Fruit fly (Drosophila melanogaster) whole organism, embryonic: ENCODE results near the gene CG7556.
A peak's percentile ranks its signal among the peaks of the same experiment; 100 is the strongest.

Experiments
- Aef1 ChIP-seq: fragments of 200-800 bp; sonication (Bioruptor generic); IDR thresholded peaks from 3 replicates; pipeline ENCODE4 v1.3.6; 2022; ENCODE audit warnings: missing biosample characterization, missing genetic modification characterization
- Blimp-1 ChIP-seq: fragments of 200-800 bp; sonication (Bioruptor generic); optimal IDR thresholded peaks from 3 replicates; lab custom pipeline; 2018; ENCODE audit warnings: missing biosample characterization, missing genetic modification characterization, mild to moderate bottlenecking, moderate library complexity, missing genetic modification reagents
- CG10147 ChIP-seq: fragments of 200-800 bp; sonication (Bioruptor generic); optimal IDR thresholded peaks from 2 replicates; lab custom pipeline; 2019; ENCODE audit warnings: missing biosample characterization, mild to moderate bottlenecking, missing genetic modification characterization, moderate library complexity
- CG10462 ChIP-seq: fragments of 200-800 bp; sonication (Bioruptor generic); optimal IDR thresholded peaks from 2 replicates; lab custom pipeline; 2016; ENCODE audit warnings: missing biosample characterization, missing genetic modification characterization
- CG11456 ChIP-seq: fragments of 200-800 bp; sonication (Bioruptor generic); IDR thresholded peaks from 3 replicates; pipeline ENCODE4 v1.3.6; 2022; ENCODE audit warnings: missing biosample characterization, missing genetic modification characterization
- CG14710 ChIP-seq: fragments of 200-800 bp; sonication (Bioruptor generic); optimal IDR thresholded peaks from 3 replicates; lab custom pipeline; 2019; ENCODE audit warnings: missing biosample characterization, mild to moderate bottlenecking, missing genetic modification characterization, moderate library complexity
- CG15479 ChIP-seq: fragments of 200-800 bp; sonication (Bioruptor generic); optimal IDR thresholded peaks from 3 replicates; lab custom pipeline; 2019; ENCODE audit warnings: missing biosample characterization, mild to moderate bottlenecking, missing genetic modification characterization, moderate library complexity
- CG16779 ChIP-seq: fragments of 200-800 bp; sonication (Bioruptor generic); IDR thresholded peaks from 2 replicates; pipeline ENCODE4 v1.3.6; 2022; ENCODE audit warnings: missing biosample characterization, missing genetic modification characterization
- CG17385 ChIP-seq: fragments of 200-800 bp; sonication (Bioruptor generic); optimal IDR thresholded peaks from 3 replicates; lab custom pipeline; 2018; ENCODE audit warnings: missing biosample characterization, mild to moderate bottlenecking, missing genetic modification characterization
- CG3065 ChIP-seq: fragments of 200-800 bp; sonication (Bioruptor generic); optimal IDR thresholded peaks from 2 replicates; lab custom pipeline; 2016; ENCODE audit warnings: missing biosample characterization, missing genetic modification characterization
- CG31224 ChIP-seq: fragments of 200-800 bp; sonication (Bioruptor generic); IDR thresholded peaks from 2 replicates; pipeline ENCODE4 v1.3.6; 2022; ENCODE audit warnings: missing biosample characterization, missing genetic modification characterization
- CG31388 ChIP-seq: fragments of 200-800 bp; sonication (Bioruptor generic); optimal IDR thresholded peaks from 2 replicates; lab custom pipeline; 2016; ENCODE audit warnings: missing biosample characterization, missing genetic modification characterization
- CG3838 ChIP-seq: fragments of 200-800 bp; sonication (Bioruptor generic); optimal IDR thresholded peaks from 3 replicates; lab custom pipeline; 2016; ENCODE audit warnings: missing biosample characterization, missing genetic modification characterization
- CG4730 ChIP-seq: fragments of 200-800 bp; sonication (Bioruptor generic); IDR thresholded peaks from 2 replicates; pipeline ENCODE4 v1.3.6; 2022; ENCODE audit warnings: missing biosample characterization, missing genetic modification characterization
- CG5245 ChIP-seq: fragments of 200-800 bp; sonication (Bioruptor generic); optimal IDR thresholded peaks from 3 replicates; lab custom pipeline; 2016; ENCODE audit warnings: missing biosample characterization, missing genetic modification characterization
- CG6272 ChIP-seq: fragments of 200-800 bp; sonication (Bioruptor generic); IDR thresholded peaks from 2 replicates; pipeline ENCODE4 v1.3.6; 2022; ENCODE audit warnings: missing biosample characterization, missing genetic modification characterization
- CG7963 ChIP-seq: fragments of 200-800 bp; sonication (Bioruptor generic); IDR thresholded peaks from 3 replicates; pipeline ENCODE4 v1.3.6; 2022; ENCODE audit warnings: missing biosample characterization, missing genetic modification characterization; ENCODE audit not compliant: partially characterized antibody
- CG9437 ChIP-seq: fragments of 200-800 bp; sonication (Bioruptor generic); optimal IDR thresholded peaks from 2 replicates; lab custom pipeline; 2018; ENCODE audit warnings: missing biosample characterization, mild to moderate bottlenecking, missing genetic modification characterization
- CG9609 ChIP-seq: fragments of 200-800 bp; sonication (Bioruptor generic); optimal IDR thresholded peaks from 3 replicates; lab custom pipeline; 2016; ENCODE audit warnings: missing biosample characterization, missing genetic modification characterization
- Deaf1 ChIP-seq: fragments of 200-800 bp; optimal IDR thresholded peaks from 3 replicates; lab custom pipeline; 2019; ENCODE audit warnings: missing biosample characterization, mild to moderate bottlenecking, missing genetic modification characterization, moderate library complexity
- Dll ChIP-seq: fragments of 200-800 bp; sonication (Bioruptor generic); IDR thresholded peaks from 4 replicates; pipeline ENCODE4 v1.3.6; 2022; ENCODE audit warnings: missing biosample characterization, missing genetic modification characterization; ENCODE audit not compliant: partially characterized antibody
- Fer3 ChIP-seq: fragments of 200-800 bp; sonication (Bioruptor generic); optimal IDR thresholded peaks from 2 replicates; lab custom pipeline; 2018; ENCODE audit warnings: missing biosample characterization, mild to moderate bottlenecking, missing genetic modification characterization, moderate library complexity
- HLHmδ ChIP-seq: fragments of 200-800 bp; sonication (Bioruptor generic); optimal IDR thresholded peaks from 2 replicates; lab custom pipeline; 2018; ENCODE audit warnings: missing biosample characterization, mild to moderate bottlenecking, missing genetic modification characterization, moderate library complexity
- Hsf ChIP-seq: fragments of 200-800 bp; sonication (Bioruptor generic); optimal IDR thresholded peaks from 3 replicates; lab custom pipeline; 2016; ENCODE audit warnings: missing biosample characterization, missing genetic modification characterization
- Med ChIP-seq: fragments of 200-800 bp; sonication (Bioruptor generic); peaks from one replicate; lab custom pipeline; 2016; ENCODE audit warnings: missing biosample characterization, missing genetic modification characterization, mild to moderate bottlenecking, inconsistent platforms, moderate library complexity
- Nf-YA ChIP-seq: fragments of 200-800 bp; sonication (Bioruptor generic); IDR thresholded peaks from 2 replicates; pipeline ENCODE4 v1.3.6; 2022; ENCODE audit warnings: missing biosample characterization, missing genetic modification characterization
- Oaz ChIP-seq: fragments of 200-800 bp; sonication (Bioruptor generic); IDR thresholded peaks from 2 replicates; pipeline ENCODE4 v1.3.6; 2022; ENCODE audit warnings: missing biosample characterization, missing genetic modification characterization
- Poxn ChIP-seq: fragments of 200-800 bp; sonication (Bioruptor generic); IDR thresholded peaks from 2 replicates; pipeline ENCODE4 v1.3.6; 2022; ENCODE audit warnings: missing biosample characterization, missing genetic modification characterization
- Sin3A ChIP-seq: fragments of >200 bp; optimal IDR thresholded peaks from 2 replicates; lab custom pipeline; 2018
- Sry-δ ChIP-seq: fragments of 200-800 bp; sonication (Bioruptor generic); optimal IDR thresholded peaks from 2 replicates; lab custom pipeline; 2016; ENCODE audit warnings: missing biosample characterization, missing genetic modification characterization
- Trl ChIP-seq, 3 experiments: fragments of >200 bp in 2 of 3; fragments of 200-800 bp in 1 of 3; sonication (Bioruptor generic) in 1 of 3; optimal IDR thresholded peaks; 2 replicates in 1 of 3; 3 replicates in 2 of 3; lab custom pipeline; 2016 to 2017; ENCODE audit warnings: missing biosample characterization in 1 of 3, missing genetic modification characterization in 1 of 3
- Xbp1 ChIP-seq: fragments of 200-800 bp; sonication (Bioruptor generic); optimal IDR thresholded peaks from 3 replicates; lab custom pipeline; 2016; ENCODE audit warnings: missing biosample characterization, mild to moderate bottlenecking, missing genetic modification characterization
- Xrp1 ChIP-seq: fragments of 200-800 bp; sonication (Bioruptor generic); IDR thresholded peaks from 2 replicates; pipeline ENCODE4 v1.3.6; 2022; ENCODE audit warnings: missing biosample characterization, missing genetic modification characterization
- ara ChIP-seq: fragments of 200-800 bp; sonication (Bioruptor generic); IDR thresholded peaks from 2 replicates; pipeline ENCODE4 v1.3.6; 2022; ENCODE audit warnings: missing biosample characterization, missing genetic modification characterization
- bsh ChIP-seq, 2 experiments: fragments of 200-800 bp; sonication (Bioruptor generic); optimal IDR thresholded peaks; 2 replicates each; lab custom pipeline; 2017 to 2018; ENCODE audit warnings: mild to moderate bottlenecking in 2 of 2, missing biosample characterization in 2 of 2, missing genetic modification characterization in 2 of 2, moderate library complexity in 1 of 2
- btn ChIP-seq: fragments of 200-800 bp; sonication (Bioruptor generic); optimal IDR thresholded peaks from 2 replicates; lab custom pipeline; 2016; ENCODE audit warnings: missing biosample characterization, missing genetic modification characterization
- caup ChIP-seq: fragments of 200-800 bp; sonication (Bioruptor generic); optimal IDR thresholded peaks from 3 replicates; lab custom pipeline; 2017; ENCODE audit warnings: missing biosample characterization, mild to moderate bottlenecking, missing genetic modification characterization, moderate library complexity; ENCODE audit not compliant: severe bottlenecking
- chn ChIP-seq: fragments of 200-800 bp; sonication (Bioruptor generic); optimal IDR thresholded peaks from 2 replicates; lab custom pipeline; 2016; ENCODE audit warnings: missing biosample characterization, missing genetic modification characterization
- crc ChIP-seq: fragments of 200-800 bp; sonication (Bioruptor generic); optimal IDR thresholded peaks from 2 replicates; lab custom pipeline; 2016; ENCODE audit warnings: missing biosample characterization, missing genetic modification characterization
- da ChIP-seq: fragments of 200-800 bp; sonication (Bioruptor generic); optimal IDR thresholded peaks from 2 replicates; lab custom pipeline; 2016; ENCODE audit warnings: missing biosample characterization, missing genetic modification characterization
- esg ChIP-seq: fragments of 200-800 bp; sonication (Bioruptor generic); conservative IDR thresholded peaks from 2 replicates; pipeline ENCODE4 v1.3.6; 2022; ENCODE audit warnings: missing biosample characterization, missing genetic modification characterization
- fd102C ChIP-seq: fragments of 200-800 bp; sonication (Bioruptor generic); optimal IDR thresholded peaks from 2 replicates; lab custom pipeline; 2018; ENCODE audit warnings: missing biosample characterization, mild to moderate bottlenecking, missing genetic modification characterization, moderate library complexity
- grn ChIP-seq: fragments of 200-800 bp; sonication (Bioruptor generic); optimal IDR thresholded peaks from 3 replicates; lab custom pipeline; 2017; ENCODE audit warnings: missing biosample characterization, missing genetic modification characterization
- gsb-n ChIP-seq: fragments of 200-800 bp; sonication (Bioruptor generic); optimal IDR thresholded peaks from 3 replicates; lab custom pipeline; 2018; ENCODE audit warnings: missing biosample characterization, mild to moderate bottlenecking, missing genetic modification characterization
- kay ChIP-seq: fragments of 200-800 bp; sonication (Bioruptor generic); optimal IDR thresholded peaks from 2 replicates; lab custom pipeline; 2016; ENCODE audit warnings: missing biosample characterization, missing genetic modification characterization
- mam ChIP-seq: fragments of 200-800 bp; sonication (Bioruptor generic); optimal IDR thresholded peaks from 3 replicates; lab custom pipeline; 2016; ENCODE audit warnings: missing biosample characterization, missing genetic modification characterization
- nerfin-2 ChIP-seq: fragments of 200-800 bp; sonication (Bioruptor generic); IDR thresholded peaks from 2 replicates; pipeline ENCODE4 v1.3.6; 2022; ENCODE audit warnings: missing biosample characterization, missing genetic modification characterization; ENCODE audit not compliant: partially characterized antibody
- pfk ChIP-seq: fragments of 200-800 bp; sonication (Bioruptor generic); optimal IDR thresholded peaks from 2 replicates; lab custom pipeline; 2018; ENCODE audit warnings: missing biosample characterization, mild to moderate bottlenecking, missing genetic modification characterization, moderate library complexity
- slp2 ChIP-seq: fragments of 200-800 bp; sonication (Bioruptor generic); optimal IDR thresholded peaks from 2 replicates; lab custom pipeline; 2016; ENCODE audit warnings: missing biosample characterization, missing genetic modification characterization
- toy ChIP-seq: fragments of 200-800 bp; sonication (Bioruptor generic); IDR thresholded peaks from 2 replicates; pipeline ENCODE4 v1.3.6; 2022; ENCODE audit warnings: missing biosample characterization, missing genetic modification characterization
- vvl ChIP-seq: fragments of 200-800 bp; sonication (Bioruptor generic); IDR thresholded peaks from 2 replicates; pipeline ENCODE4 v1.3.6; 2022; ENCODE audit warnings: missing biosample characterization, missing genetic modification characterization
- zfh2 ChIP-seq: fragments of 200-800 bp; sonication (Bioruptor generic); optimal IDR thresholded peaks from 2 replicates; lab custom pipeline; 2016; ENCODE audit warnings: missing biosample characterization, missing genetic modification characterization

The CG7556 gene

DNA sequence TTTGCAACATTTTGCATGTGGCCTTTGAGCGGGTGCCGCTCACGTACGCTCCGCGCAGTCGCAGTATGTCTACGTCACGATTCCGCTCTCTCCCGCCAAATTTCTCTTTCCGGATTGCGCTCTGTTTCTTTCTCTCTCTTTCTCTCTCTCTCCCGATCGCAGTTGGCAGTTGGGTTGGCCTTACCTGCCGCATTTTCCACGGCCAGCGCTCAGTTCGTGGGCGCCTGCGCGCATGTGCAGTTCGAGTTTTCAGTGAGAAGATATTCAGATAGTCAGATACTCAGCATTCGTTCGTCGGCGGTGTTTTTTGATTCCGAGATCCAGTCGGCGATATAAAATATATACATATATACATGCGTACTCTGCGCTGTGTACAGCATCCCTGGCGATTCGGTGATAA, 40.8 kb upstream of the CG7556 start, which contains the start of gene CG7884 (continued):
- TF ChIP-seq CG3838 (no peak), CG31224 (GFP tag; lab: Robert Waterston, UW) (no peak), CG3065 (GFP tag; lab: Kevin White, UChicago) (no peak), Blimp-1 (GFP tag; lab: Kevin White, UChicago) (peak; percentile 14), Xrp1 (GFP tag; lab: Robert Waterston, UW) (0 out of 2 replicates have a peak, but pooled peaks have one; percentile 23), mam (GFP tag; lab: Kevin White, UChicago) (no peak), chn (GFP tag; lab: Kevin White, UChicago) (no peak), CG17385 (no peak), CG11456 (GFP tag; lab: Robert Waterston, UW) (no peak), CG15479 (GFP tag; lab: Kevin White, UChicago) (peak; percentile 96), pfk (no peak), CG9437 (GFP tag; lab: Kevin White, UChicago) (no peak), ara (GFP tag; lab: Robert Waterston, UW) (0 out of 2 replicates have a peak, but pooled peaks have one; percentile 14), gsb-n (tag; lab: Kevin White, UChicago) (no peak), Dll (GFP tag; lab: Robert Waterston, UW) (peak; percentile 43; the same call in 1 of the 4 replicates), Sin3A (lab: Kevin White, UChicago) (no peak), vvl (GFP tag; lab: Robert Waterston, UW) (peak; percentile 19; the same call in 1 of the 2 replicates), CG16779 (GFP tag; lab: Robert Waterston, UW) (no peak), fd102C (no peak), Fer3 (tag; lab: Kevin White, UChicago) (no peak), CG6272 (no peak), kay (no peak), CG5245 (GFP tag; lab: Kevin White, UChicago) (no peak), HLHmδ (GFP tag; lab: Kevin White, UChicago) (peak; percentile 27), slp2 (GFP tag; lab: Kevin White, UChicago) (no peak), toy (no peak), caup (no peak), Nf-YA (GFP tag; lab: Robert Waterston, UW) (no peak), nerfin-2 (no peak), zfh2 (GFP tag; lab: Kevin White, UChicago) (no peak), CG7963 (GFP tag; lab: Robert Waterston, UW) (0 out of 3 replicates have a peak, but pooled peaks have one; percentile 5), Xbp1 (GFP tag; lab: Kevin White, UChicago) (no peak), Oaz (no peak), Aef1 (GFP tag; lab: Robert Waterston, UW) (no peak), crc (GFP tag; lab: Kevin White, UChicago) (no peak), CG10147 (no peak), esg (GFP tag; lab: Robert Waterston, UW) (no peak), btn (GFP tag; lab: Kevin White, UChicago) (no peak), Poxn (no peak), CG9609 (GFP tag; lab: Kevin White, UChicago) (no peak), Hsf (GFP tag; lab: Kevin White, UChicago) (no peak), da (no peak), Sry-δ (GFP tag; lab: Kevin White, UChicago) (no peak), Deaf1 (tag; lab: Kevin White, UChicago) (peak; percentile 7), grn (GFP tag; lab: Kevin White, UChicago) (peak; percentile 49), CG4730 (GFP tag; lab: Robert Waterston, UW) (no peak), Med (GFP tag; lab: Kevin White, UChicago) (peak; percentile 39), bsh (GFP tag; optimal IDR thresholded peaks at IDR 0.05; lab: Kevin White, UChicago) (no peak), Trl (optimal IDR thresholded peaks at IDR 0.05; lab: Kevin White, UChicago) (peak; percentile 29 to 91), Trl (GFP tag; optimal IDR thresholded peaks at IDR 0.05; lab: Kevin White, UChicago) (no peak), CG10462 (GFP tag; lab: Kevin White, UChicago) (no peak), CG31388 (GFP tag; lab: Kevin White, UChicago) (no peak), CG14710 (tag; lab: Kevin White, UChicago) (no peak)
